Worm (Caenorhabditis elegans): ENCODE data around the gene col-175.

- TF ChIP-seq dao-5 (tag; optimal IDR thresholded peaks at IDR 0.05) (peak; percentile 13), him-1 (tag; optimal IDR thresholded peaks at IDR 0.05) (no peak)
These were observed 4.3 kb upstream of the col-175 start for ce11 chrX:9238692-9239091.
